Worm (Caenorhabditis elegans) whole organism, L1 larva: ENCODE measurements around the gene T28C6.3.

Experiments
- aly-2 ChIP-seq: fragments of 150-350 bp; optimal IDR thresholded peaks from 2 replicates; lab custom pipeline; 2014; ENCODE audit warnings: missing biosample characterization, missing genetic modification characterization
- dpl-1 ChIP-seq, 3 experiments: fragments of 150-350 bp in 2 of 3; sonication (generic microtip) in 1 of 3; optimal IDR thresholded peaks; 2 replicates each; lab custom pipeline; 2014 to 2017; ENCODE audit warnings: missing biosample characterization in 3 of 3, missing genetic modification characterization in 3 of 3, missing genetic modification reagents in 3 of 3
- lin-13 ChIP-seq: fragments of 150-350 bp; optimal IDR thresholded peaks from 2 replicates; lab custom pipeline; 2014; ENCODE audit warnings: missing biosample characterization, missing genetic modification reagents, missing genetic modification characterization
- lin-15B ChIP-seq: fragments of 150-350 bp; sonication (generic microtip); optimal IDR thresholded peaks from 3 replicates; lab custom pipeline; 2014; ENCODE audit warnings: missing biosample characterization, missing genetic modification characterization
- lin-35 ChIP-seq, 2 experiments: fragments of 150-350 bp; optimal IDR thresholded peaks; 2 replicates each; lab custom pipeline; 2014; ENCODE audit warnings: missing biosample characterization in 2 of 2, missing genetic modification characterization in 2 of 2, missing genetic modification reagents in 2 of 2
- lir-3 ChIP-seq: sonication (generic microtip); optimal IDR thresholded peaks from 2 replicates; lab custom pipeline; 2016; ENCODE audit warnings: mild to moderate bottlenecking, missing genetic modification characterization, moderate library complexity, missing compliant biosample characterization; ENCODE audit not compliant: poor library complexity

- TF ChIP-seq aly-2 (tag; lab: Kevin White, UChicago) (no peak), dpl-1 (GFP tag; optimal IDR thresholded peaks at IDR 0.05; lab: Kevin White, UChicago) (no peak), lin-13 (GFP tag; lab: Kevin White, UChicago) (no peak), lir-3 (tag; lab: Kevin White, UChicago) (peak; percentile 27), lin-15B (tag; lab: Kevin White, UChicago) (no peak), lin-35 (GFP tag; optimal IDR thresholded peaks at IDR 0.05; lab: Kevin White, UChicago) (no peak)
Measured at ce11 chrIV:8813614-8814013, 6.5 kb upstream of the T28C6.3 start, which contains the start of gene exc-5.
